Worm (Caenorhabditis elegans): ENCODE data around the gene cbp-3.

The cbp-3 gene

ce11 chrIII:9926650-9927049 is 12.9 kb downstream of the cbp-3 start, which contains the start of gene ttr-3:
Gene ttr-3, minus strand, starts transcription at chrIII:9926750.
- TF ChIP-seq fkh-6 (tag; optimal IDR thresholded peaks at IDR 0.05) (no peak), dmd-4 (tag; optimal IDR thresholded peaks at IDR 0.05; ENCODE audit: borderline replicate concordance) (no peak), unc-86 (tag; optimal IDR thresholded peaks at IDR 0.05) (no peak), C38D4.7 (GFP tag; optimal IDR thresholded peaks at IDR 0.05) (no peak), ceh-2 (tag; optimal IDR thresholded peaks at IDR 0.05) (no peak)

- TF ChIP-seq elt-2 (tag; optimal IDR thresholded peaks at IDR 0.05) (no peak), hlh-13 (GFP tag; optimal IDR thresholded peaks at IDR 0.05) (no peak), odd-2 (tag; optimal IDR thresholded peaks at IDR 0.05) (no peak), C38D4.7 (GFP tag; optimal IDR thresholded peaks at IDR 0.05) (no peak), Y22D7AL.16 (tag; optimal IDR thresholded peaks at IDR 0.05) (no peak), ztf-16 (tag; optimal IDR thresholded peaks at IDR 0.05) (no peak), mec-3 (tag; optimal IDR thresholded peaks at IDR 0.05; ENCODE audit: borderline replicate concordance) (no peak)
Observed at ce11 chrIII:9927378-9927777, 13.6 kb downstream of the cbp-3 start, which contains the start of gene ttr-2. Gene ttr-2, plus strand, starts transcription at chrIII:9927769.

- TF ChIP-seq ama-1 (optimal IDR thresholded peaks at IDR 0.05) (no peak), mec-3 (tag; optimal IDR thresholded peaks at IDR 0.05; ENCODE audit: borderline replicate concordance) (no peak), ceh-34 (tag; optimal IDR thresholded peaks at IDR 0.05) (no peak), ceh-45 (GFP tag; IDR thresholded peaks at IDR 0.05) (no peak), sox-4 (tag; optimal IDR thresholded peaks at IDR 0.05) (no peak), ceh-31 (tag; optimal IDR thresholded peaks at IDR 0.05) (no peak)
Observed at ce11 chrIII:9928777-9929176, 15.0 kb downstream of the cbp-3 start, which contains the start of gene ttr-1. Gene ttr-1, plus strand, starts transcription at chrIII:9929077.

- TF ChIP-seq ceh-34 (tag; optimal IDR thresholded peaks at IDR 0.05) (no peak), npax-4 (tag; optimal IDR thresholded peaks at IDR 0.05) (no peak), ceh-14 (tag; optimal IDR thresholded peaks at IDR 0.05) (no peak), unc-42 (tag; optimal IDR thresholded peaks at IDR 0.05) (no peak), pros-1 (tag; optimal IDR thresholded peaks at IDR 0.05) (no peak), pat-9 (tag; optimal IDR thresholded peaks at IDR 0.05) (no peak)
Observed at ce11 chrIII:9929525-9929924, 15.7 kb downstream of the cbp-3 start.

- TF ChIP-seq elt-2 (tag; optimal IDR thresholded peaks at IDR 0.05) (peak; percentile 86), ref-2 (tag; optimal IDR thresholded peaks at IDR 0.05) (no peak), ceh-19 (GFP tag; optimal IDR thresholded peaks at IDR 0.05) (no peak), pqm-1 (tag; optimal IDR thresholded peaks at IDR 0.05) (peak; percentile 65), eyg-1 (tag; optimal IDR thresholded peaks at IDR 0.05) (no peak), hlh-8 (tag; optimal IDR thresholded peaks at IDR 0.05) (no peak), elt-4 (tag; optimal IDR thresholded peaks at IDR 0.05) (no peak)
Observed at ce11 chrIII:9930406-9930805, 16.6 kb downstream of the cbp-3 start.

- TF ChIP-seq pros-1 (tag; optimal IDR thresholded peaks at IDR 0.05) (no peak), unc-42 (tag; optimal IDR thresholded peaks at IDR 0.05) (no peak), ama-1 (optimal IDR thresholded peaks at IDR 0.05) (no peak), ceh-34 (tag; optimal IDR thresholded peaks at IDR 0.05) (no peak), zip-5 (tag; optimal IDR thresholded peaks at IDR 0.05) (no peak), dmd-4 (tag; optimal IDR thresholded peaks at IDR 0.05; ENCODE audit: borderline replicate concordance) (no peak), ceh-2 (tag; optimal IDR thresholded peaks at IDR 0.05) (no peak), syd-9 (tag; optimal IDR thresholded peaks at IDR 0.05) (no peak), hlh-6 (tag; optimal IDR thresholded peaks at IDR 0.05) (no peak), fkh-6 (tag; optimal IDR thresholded peaks at IDR 0.05) (no peak), pha-4 (tag; optimal IDR thresholded peaks at IDR 0.05) (no peak), ceh-19 (GFP tag; optimal IDR thresholded peaks at IDR 0.05) (no peak), nhr-232 (tag; optimal IDR thresholded peaks at IDR 0.05) (no peak), ceh-31 (tag; optimal IDR thresholded peaks at IDR 0.05) (no peak), fkh-10 (GFP tag; optimal IDR thresholded peaks at IDR 0.05) (no peak), dve-1 (tag; optimal IDR thresholded peaks at IDR 0.05) (no peak), tbx-2 (tag; optimal IDR thresholded peaks at IDR 0.05) (no peak), ets-4 (tag; optimal IDR thresholded peaks at IDR 0.05) (no peak), ceh-24 (tag; optimal IDR thresholded peaks at IDR 0.05) (no peak)
Observed at ce11 chrIII:9932091-9932490, 18.3 kb downstream of the cbp-3 start, which contains the start of gene dec-7. Gene dec-7, plus strand, starts transcription at chrIII:9932398.
